Fruit fly (Drosophila melanogaster) whole organism, prepupa: Measurements from ENCODE around the gene CG12009.

ENCODE experiments used
- Blimp-1 ChIP-seq: fragments of 200-800 bp; sonication (Bioruptor generic); optimal IDR thresholded peaks from 3 replicates; lab custom pipeline; 2017; ENCODE audit warnings: missing biosample characterization, missing genetic modification characterization, mild to moderate bottlenecking, moderate library complexity, missing genetic modification reagents
- CG10631 ChIP-seq: fragments of 200-800 bp; sonication (Bioruptor generic); optimal IDR thresholded peaks from 2 replicates; lab custom pipeline; 2016; ENCODE audit warnings: missing biosample characterization, missing genetic modification characterization
- CG11762 ChIP-seq: fragments of 200-800 bp; sonication (Bioruptor generic); optimal IDR thresholded peaks from 3 replicates; lab custom pipeline; 2016; ENCODE audit warnings: missing biosample characterization, missing genetic modification characterization; ENCODE audit not compliant: insufficient read depth
- CG15336 ChIP-seq: fragments of 200-800 bp; sonication (Bioruptor generic); IDR thresholded peaks from 2 replicates; pipeline ENCODE4 v1.3.6; 2022; ENCODE audit warnings: missing biosample characterization, missing genetic modification characterization
- CG1621 ChIP-seq: fragments of 200-800 bp; sonication (Bioruptor generic); optimal IDR thresholded peaks from 3 replicates; lab custom pipeline; 2018; ENCODE audit warnings: missing biosample characterization, mild to moderate bottlenecking, missing genetic modification characterization
- CG16779 ChIP-seq: fragments of 200-800 bp; sonication (Bioruptor generic); optimal IDR thresholded peaks from 3 replicates; lab custom pipeline; 2017; ENCODE audit warnings: missing biosample characterization, mild to moderate bottlenecking, missing genetic modification characterization
- CG31627 ChIP-seq: fragments of 200-800 bp; sonication (Bioruptor generic); optimal IDR thresholded peaks from 3 replicates; lab custom pipeline; 2016; ENCODE audit warnings: missing biosample characterization, missing genetic modification characterization
- CG32006 ChIP-seq: fragments of 200-800 bp; sonication (Bioruptor generic); optimal IDR thresholded peaks from 3 replicates; lab custom pipeline; 2017; ENCODE audit warnings: missing biosample characterization, mild to moderate bottlenecking, missing genetic modification characterization
- CG34406 ChIP-seq: fragments of 200-800 bp; sonication (Bioruptor generic); optimal IDR thresholded peaks from 3 replicates; lab custom pipeline; 2016; ENCODE audit warnings: missing biosample characterization, missing genetic modification characterization
- CG4318 ChIP-seq: fragments of 200-800 bp; sonication (Bioruptor generic); optimal IDR thresholded peaks from 3 replicates; lab custom pipeline; 2017; ENCODE audit warnings: missing biosample characterization, mild to moderate bottlenecking, missing genetic modification characterization
- CG6163 ChIP-seq: fragments of 200-800 bp; sonication (Bioruptor generic); IDR thresholded peaks from 3 replicates; pipeline ENCODE4 v1.3.6; 2022; ENCODE audit warnings: missing biosample characterization, missing genetic modification characterization
- CG6276 ChIP-seq: fragments of 200-800 bp; sonication (Bioruptor generic); optimal IDR thresholded peaks from 2 replicates; lab custom pipeline; 2017; ENCODE audit warnings: missing biosample characterization, mild to moderate bottlenecking, missing genetic modification characterization
- CG6792 ChIP-seq: fragments of 200-800 bp; sonication (Bioruptor generic); optimal IDR thresholded peaks from 3 replicates; lab custom pipeline; 2016; ENCODE audit warnings: missing biosample characterization, missing genetic modification characterization
- CG6808 ChIP-seq: fragments of 200-800 bp; sonication (Bioruptor generic); optimal IDR thresholded peaks from 3 replicates; lab custom pipeline; 2017; ENCODE audit warnings: missing biosample characterization, missing genetic modification characterization, mild to moderate bottlenecking, moderate library complexity, missing genetic modification reagents
- CG6854 ChIP-seq: fragments of 200-800 bp; sonication (Bioruptor generic); optimal IDR thresholded peaks from 2 replicates; lab custom pipeline; 2017; ENCODE audit warnings: missing biosample characterization, mild to moderate bottlenecking, missing genetic modification characterization
- CG7368 ChIP-seq: fragments of 200-800 bp; sonication (Bioruptor generic); optimal IDR thresholded peaks from 3 replicates; lab custom pipeline; 2016; ENCODE audit warnings: missing biosample characterization, missing genetic modification characterization
- CG8119 ChIP-seq: fragments of 200-800 bp; sonication (Bioruptor generic); IDR thresholded peaks from 3 replicates; pipeline ENCODE4 v1.3.6; 2022; ENCODE audit warnings: missing biosample characterization, missing genetic modification characterization
- CG8319 ChIP-seq: fragments of 200-800 bp; sonication (Bioruptor generic); optimal IDR thresholded peaks from 3 replicates; lab custom pipeline; 2016; ENCODE audit warnings: missing biosample characterization, missing genetic modification characterization
- CG8632 ChIP-seq: fragments of 200-800 bp; sonication (Bioruptor generic); optimal IDR thresholded peaks from 3 replicates; lab custom pipeline; 2016; ENCODE audit warnings: missing biosample characterization, missing genetic modification characterization
- CG9139 ChIP-seq: fragments of 200-800 bp; sonication (Bioruptor generic); optimal IDR thresholded peaks from 3 replicates; lab custom pipeline; 2017; ENCODE audit warnings: missing biosample characterization, mild to moderate bottlenecking, missing genetic modification characterization
- Eip78C ChIP-seq: fragments of 200-800 bp; sonication (Bioruptor generic); peaks from one replicate; lab custom pipeline; 2016; ENCODE audit warnings: missing biosample characterization, missing genetic modification characterization
- Eip93F ChIP-seq: fragments of 200-800 bp; sonication (Bioruptor generic); optimal IDR thresholded peaks from 2 replicates; lab custom pipeline; 2016; ENCODE audit warnings: missing biosample characterization, mild to moderate bottlenecking, missing genetic modification characterization
- Ets21C ChIP-seq: fragments of 200-800 bp; sonication (Bioruptor generic); optimal IDR thresholded peaks from 3 replicates; lab custom pipeline; 2016; ENCODE audit warnings: missing biosample characterization, missing genetic modification characterization
- Gug ChIP-seq: fragments of 200-800 bp; sonication (Bioruptor generic); IDR thresholded peaks from 2 replicates; pipeline ENCODE4 v1.3.6; 2022; ENCODE audit warnings: missing biosample characterization, missing genetic modification characterization
- Hr38 ChIP-seq: sonication (Bioruptor generic); optimal IDR thresholded peaks from 2 replicates; lab custom pipeline; 2016; ENCODE audit warnings: missing biosample characterization, missing genetic modification characterization
- Hr39 ChIP-seq: fragments of 200-800 bp; sonication (Bioruptor generic); optimal IDR thresholded peaks from 2 replicates; lab custom pipeline; 2016; ENCODE audit warnings: missing biosample characterization, missing genetic modification characterization
- Hr4 ChIP-seq: fragments of 200-800 bp; sonication (Bioruptor generic); optimal IDR thresholded peaks from 3 replicates; lab custom pipeline; 2016; ENCODE audit warnings: missing biosample characterization, missing genetic modification characterization
- Lpt ChIP-seq: fragments of 200-800 bp; sonication (Bioruptor generic); optimal IDR thresholded peaks from 3 replicates; lab custom pipeline; 2016; ENCODE audit warnings: missing biosample characterization, missing genetic modification characterization
- Met ChIP-seq: fragments of 200-800 bp; sonication (Bioruptor generic); optimal IDR thresholded peaks from 3 replicates; lab custom pipeline; 2016; ENCODE audit warnings: missing biosample characterization, missing genetic modification characterization
- Smox ChIP-seq: fragments of 200-800 bp; sonication (Bioruptor generic); optimal IDR thresholded peaks from 3 replicates; lab custom pipeline; 2016; ENCODE audit warnings: missing biosample characterization, missing genetic modification characterization
- Sox102F ChIP-seq: fragments of 200-800 bp; sonication (Bioruptor generic); optimal IDR thresholded peaks from 2 replicates; lab custom pipeline; 2016; ENCODE audit warnings: missing biosample characterization, mild to moderate bottlenecking, missing genetic modification characterization
- Sox14 ChIP-seq: fragments of 200-800 bp; sonication (Bioruptor generic); optimal IDR thresholded peaks from 3 replicates; lab custom pipeline; 2016; ENCODE audit warnings: missing biosample characterization, missing genetic modification characterization
- Sox15 ChIP-seq: fragments of 200-800 bp; sonication (Bioruptor generic); optimal IDR thresholded peaks from 3 replicates; lab custom pipeline; 2016; ENCODE audit warnings: missing biosample characterization, missing genetic modification characterization
- achi ChIP-seq: fragments of 200-800 bp; sonication (Bioruptor generic); optimal IDR thresholded peaks from 3 replicates; lab custom pipeline; 2016; ENCODE audit warnings: missing biosample characterization, missing genetic modification characterization
- acj6 ChIP-seq: fragments of 200-800 bp; sonication (Bioruptor generic); optimal IDR thresholded peaks from 3 replicates; lab custom pipeline; 2016; ENCODE audit warnings: missing biosample characterization, missing genetic modification characterization
- dac ChIP-seq: fragments of 200-800 bp; sonication (Bioruptor generic); optimal IDR thresholded peaks from 2 replicates; lab custom pipeline; 2017; ENCODE audit warnings: missing biosample characterization, mild to moderate bottlenecking, missing genetic modification characterization
- eg ChIP-seq: fragments of 200-800 bp; sonication (Bioruptor generic); IDR thresholded peaks from 3 replicates; pipeline ENCODE4 v1.3.6; 2022; ENCODE audit warnings: missing biosample characterization, missing genetic modification characterization
- esn ChIP-seq: fragments of 200-800 bp; sonication (Bioruptor generic); optimal IDR thresholded peaks from 2 replicates; lab custom pipeline; 2016; ENCODE audit warnings: missing biosample characterization, mild to moderate bottlenecking, missing genetic modification characterization, moderate library complexity
- fkh ChIP-seq: fragments of 200-800 bp; sonication (Bioruptor generic); optimal IDR thresholded peaks from 3 replicates; lab custom pipeline; 2017; ENCODE audit warnings: missing biosample characterization, mild to moderate bottlenecking, missing genetic modification characterization, moderate library complexity
- net ChIP-seq: fragments of 200-800 bp; sonication (Bioruptor generic); optimal IDR thresholded peaks from 3 replicates; lab custom pipeline; 2016; ENCODE audit warnings: missing biosample characterization, missing genetic modification characterization
- pdm3 ChIP-seq: fragments of 200-800 bp; sonication (Bioruptor generic); optimal IDR thresholded peaks from 3 replicates; lab custom pipeline; 2016; ENCODE audit warnings: missing biosample characterization, missing genetic modification characterization
- salr ChIP-seq, 2 experiments: fragments of 200-800 bp; sonication (Bioruptor generic); optimal IDR thresholded peaks; 3 replicates each; lab custom pipeline; 2016 to 2018; ENCODE audit warnings: missing biosample characterization in 2 of 2, missing genetic modification characterization in 2 of 2, mild to moderate bottlenecking in 1 of 2
- spab ChIP-seq: fragments of 200-800 bp; sonication (Bioruptor generic); optimal IDR thresholded peaks from 2 replicates; lab custom pipeline; 2017; ENCODE audit warnings: missing biosample characterization, mild to moderate bottlenecking, missing genetic modification characterization, missing genetic modification reagents
- svp ChIP-seq: fragments of 200-800 bp; sonication (Bioruptor generic); peaks from one replicate; lab custom pipeline; 2016; ENCODE audit warnings: missing biosample characterization, missing genetic modification characterization
- topi ChIP-seq: fragments of 200-800 bp; sonication (Bioruptor generic); optimal IDR thresholded peaks from 3 replicates; lab custom pipeline; 2016; ENCODE audit warnings: missing biosample characterization, missing genetic modification characterization
- vri ChIP-seq: fragments of 200-800 bp; sonication (Bioruptor generic); optimal IDR thresholded peaks from 3 replicates; lab custom pipeline; 2016; ENCODE audit warnings: missing biosample characterization, mild to moderate bottlenecking, missing genetic modification characterization

CG12009 gene

DNA sequence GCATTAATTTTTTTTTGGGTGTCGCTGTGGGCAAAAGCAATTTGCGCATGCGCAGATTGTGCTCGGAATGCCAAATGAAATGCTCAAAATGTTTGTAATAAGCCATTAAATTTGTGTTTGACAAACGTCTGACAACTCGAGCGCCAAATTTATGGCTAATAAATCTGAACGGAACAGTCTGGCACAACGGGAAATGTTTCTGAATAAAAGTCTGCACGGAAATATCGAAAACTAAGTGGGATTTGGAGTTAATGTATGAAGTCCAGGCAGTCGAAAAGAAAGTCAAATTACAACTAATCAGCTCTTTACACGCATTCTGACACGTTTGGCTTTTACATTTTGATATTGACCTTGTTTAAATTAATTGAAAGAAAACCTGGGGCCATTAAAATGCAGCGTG, at the start of gene CG12009:
CG12009 (plus strand) TSS at position 301 of the 400 bp plus-strand sequence.
- no peak for TF ChIP-seq CG7368 (GFP tag; lab: Kevin White, UChicago)
- TF ChIP-seq Eip78C (GFP tag; lab: Kevin White, UChicago) = no peak
- TF ChIP-seq dac (GFP tag; lab: Kevin White, UChicago) = no peak
- no peak for TF ChIP-seq CG31627 (GFP tag; lab: Kevin White, UChicago)
- no peak for TF ChIP-seq Ets21C (GFP tag; lab: Kevin White, UChicago)
- TF ChIP-seq CG8319 (GFP tag; lab: Kevin White, UChicago) = no peak
- TF ChIP-seq CG32006 (GFP tag; lab: Kevin White, UChicago) = no peak
- TF ChIP-seq CG10631 (GFP tag; lab: Kevin White, UChicago) = no peak
- no peak for TF ChIP-seq acj6 (GFP tag; lab: Kevin White, UChicago)
- no peak for TF ChIP-seq svp (GFP tag; lab: Kevin White, UChicago)

DNA sequence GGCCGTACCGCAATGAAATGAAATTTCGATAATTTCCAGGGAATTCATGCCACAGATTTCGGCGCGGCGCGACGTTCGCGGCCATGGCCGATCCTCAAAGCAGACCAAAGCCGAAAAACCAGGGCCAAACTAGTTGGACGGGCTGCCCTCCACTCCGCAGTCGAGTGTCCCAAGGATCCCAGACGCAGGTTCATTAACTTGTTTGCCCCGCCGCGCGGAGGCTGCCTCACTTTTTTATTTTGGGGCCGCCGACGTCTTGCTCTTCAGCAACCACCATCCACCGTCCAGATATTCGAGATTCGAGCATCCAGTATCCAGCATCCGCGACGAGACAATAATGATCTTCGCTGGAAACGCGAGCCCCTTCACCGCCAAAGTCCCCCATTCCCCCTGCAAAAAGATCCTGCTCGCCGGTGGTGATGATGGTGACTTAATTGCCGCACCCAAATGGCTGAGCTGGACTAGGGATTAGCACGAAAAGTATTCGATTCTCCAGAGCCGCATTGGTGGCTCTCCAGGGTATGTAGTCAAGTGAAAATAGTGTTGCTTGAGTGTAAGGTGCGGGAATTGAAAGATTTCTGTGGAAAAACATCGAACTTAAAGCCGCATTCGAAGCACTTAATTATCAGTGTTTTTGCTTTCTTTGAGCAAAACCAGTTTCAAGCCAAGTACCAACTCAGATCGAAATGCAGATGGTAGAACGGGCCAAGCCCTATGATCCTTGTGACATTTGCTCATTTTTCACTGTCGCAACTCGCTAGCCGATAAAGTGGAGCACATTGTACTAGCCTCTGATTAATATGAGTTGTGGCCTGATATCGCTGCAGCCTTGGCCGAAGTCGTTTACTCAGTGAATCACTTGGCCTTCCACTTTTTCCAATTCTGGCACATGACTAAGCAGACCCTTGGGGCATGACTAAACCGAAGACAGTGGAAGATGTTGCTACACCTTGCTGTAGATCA, 48.9 kb upstream of the CG12009 start:
- TF ChIP-seq CG10631 (GFP tag; lab: Kevin White, UChicago) (peak; percentile 57), fkh (GFP tag; lab: Kevin White, UChicago) (no peak), Met (GFP tag; lab: Kevin White, UChicago) (no peak), CG15336 (GFP tag; lab: Robert Waterston, UW) (no peak), Sox102F (no peak), Blimp-1 (GFP tag; lab: Kevin White, UChicago) (peak; percentile 42), CG32006 (GFP tag; lab: Kevin White, UChicago) (peak; percentile 11), CG8632 (GFP tag; lab: Kevin White, UChicago) (no peak), CG8119 (GFP tag; lab: Robert Waterston, UW) (no peak), CG16779 (tag; lab: Kevin White, UChicago) (no peak), Hr39 (GFP tag; lab: Kevin White, UChicago) (no peak), pdm3 (GFP tag; lab: Kevin White, UChicago) (peak; percentile 22), Smox (GFP tag; lab: Kevin White, UChicago) (peak; percentile 0), Eip93F (GFP tag; lab: Kevin White, UChicago) (no peak), CG9139 (GFP tag; lab: Kevin White, UChicago) (no peak), achi (GFP tag; lab: Kevin White, UChicago) (peak; percentile 50), CG1621 (no peak), CG6276 (GFP tag; lab: Kevin White, UChicago) (peak; percentile 6), CG6854 (peak; percentile 28), CG31627 (GFP tag; lab: Kevin White, UChicago) (no peak), acj6 (GFP tag; lab: Kevin White, UChicago) (peak; percentile 43), vri (GFP tag; lab: Kevin White, UChicago) (no peak), CG34406 (GFP tag; lab: Kevin White, UChicago) (no peak), Lpt (GFP tag; lab: Kevin White, UChicago) (peak; percentile 20), net (no peak), Eip78C (GFP tag; lab: Kevin White, UChicago) (peak; percentile 86), Hr4 (no peak), CG4318 (GFP tag; lab: Kevin White, UChicago) (no peak), svp (GFP tag; lab: Kevin White, UChicago) (peak; percentile 85), topi (GFP tag; lab: Kevin White, UChicago) (no peak), Gug (GFP tag; lab: Robert Waterston, UW) (no peak), salr (GFP tag; optimal IDR thresholded peaks at IDR 0.05; lab: Kevin White, UChicago) (no peak), eg (GFP tag; lab: Robert Waterston, UW) (0 out of 3 replicates have a peak, but pooled peaks have one; percentile 30), spab (GFP tag; lab: Kevin White, UChicago) (no peak), CG6163 (GFP tag; lab: Robert Waterston, UW) (peak; percentile 37; the same call in 1 of the 3 replicates), Sox14 (GFP tag; lab: Kevin White, UChicago) (peak; percentile 4), Ets21C (GFP tag; lab: Kevin White, UChicago) (no peak), esn (GFP tag; lab: Kevin White, UChicago) (peak; percentile 12), CG11762 (no peak), dac (GFP tag; lab: Kevin White, UChicago) (no peak), CG6792 (GFP tag; lab: Kevin White, UChicago) (peak; percentile 17), Hr38 (GFP tag; lab: Kevin White, UChicago) (no peak), Sox15 (GFP tag; lab: Kevin White, UChicago) (no peak), CG6808 (GFP tag; lab: Kevin White, UChicago) (peak; percentile 32)
